Fruit fly (Drosophila melanogaster) whole organism, embryonic: ENCODE results near the gene EMC5.

ENCODE experiments used
- CG10209 ChIP-seq: fragments of 200-800 bp; sonication (Bioruptor generic); optimal IDR thresholded peaks from 3 replicates; lab custom pipeline; 2017; ENCODE audit warnings: missing biosample characterization, mild to moderate bottlenecking, missing genetic modification characterization, missing genetic modification reagents
- CG10274 ChIP-seq: fragments of 200-800 bp; sonication (Bioruptor generic); optimal IDR thresholded peaks from 3 replicates; lab custom pipeline; 2017; ENCODE audit warnings: missing biosample characterization, mild to moderate bottlenecking, missing genetic modification characterization
- CG10979 ChIP-seq: fragments of 200-800 bp; sonication (Bioruptor generic); optimal IDR thresholded peaks from 2 replicates; lab custom pipeline; 2018; ENCODE audit warnings: missing biosample characterization, mild to moderate bottlenecking, missing genetic modification characterization, moderate library complexity
- CG11093 ChIP-seq: fragments of 200-800 bp; sonication (Bioruptor generic); IDR thresholded peaks from 3 replicates; pipeline ENCODE4 v1.3.6; 2022; ENCODE audit warnings: missing biosample characterization, missing genetic modification characterization
- CG11456 ChIP-seq: fragments of 200-800 bp; sonication (Bioruptor generic); IDR thresholded peaks from 3 replicates; pipeline ENCODE4 v1.3.6; 2022; ENCODE audit warnings: missing biosample characterization, missing genetic modification characterization
- CG11504 ChIP-seq: fragments of 200-800 bp; sonication (Bioruptor generic); optimal IDR thresholded peaks from 3 replicates; lab custom pipeline; 2019; ENCODE audit warnings: missing biosample characterization, mild to moderate bottlenecking, missing genetic modification characterization, moderate library complexity
- CG12659 ChIP-seq: fragments of 200-800 bp; sonication (Bioruptor generic); optimal IDR thresholded peaks from 3 replicates; lab custom pipeline; 2017; ENCODE audit warnings: mild to moderate bottlenecking, missing biosample characterization, missing genetic modification reagents, missing genetic modification characterization
- CG17568 ChIP-seq: fragments of 200-800 bp; sonication (Bioruptor generic); optimal IDR thresholded peaks from 2 replicates; lab custom pipeline; 2018; ENCODE audit warnings: missing biosample characterization, mild to moderate bottlenecking, missing genetic modification characterization, moderate library complexity
- CG17802 ChIP-seq: fragments of 200-800 bp; sonication (Bioruptor generic); optimal IDR thresholded peaks from 2 replicates; lab custom pipeline; 2018; ENCODE audit warnings: missing biosample characterization, mild to moderate bottlenecking, missing genetic modification characterization, moderate library complexity
- CG2875 ChIP-seq: fragments of 200-800 bp; sonication (Bioruptor generic); optimal IDR thresholded peaks from 2 replicates; lab custom pipeline; 2017; ENCODE audit warnings: missing biosample characterization, mild to moderate bottlenecking, missing genetic modification characterization, missing genetic modification reagents
- CG31365 ChIP-seq: fragments of 200-800 bp; sonication (Bioruptor generic); optimal IDR thresholded peaks from 2 replicates; lab custom pipeline; 2018; ENCODE audit warnings: missing biosample characterization, mild to moderate bottlenecking, missing genetic modification characterization
- CG3163 ChIP-seq: fragments of 200-800 bp; sonication (Bioruptor generic); optimal IDR thresholded peaks from 3 replicates; lab custom pipeline; 2016; ENCODE audit warnings: missing biosample characterization, missing genetic modification characterization
- CG32532 ChIP-seq: fragments of 200-800 bp; sonication (Bioruptor generic); IDR thresholded peaks from 2 replicates; pipeline ENCODE4 v1.3.6; 2022; ENCODE audit warnings: missing biosample characterization, missing genetic modification characterization
- CG32767 ChIP-seq: fragments of 200-800 bp; sonication (Bioruptor generic); IDR thresholded peaks from 2 replicates; pipeline ENCODE4 v1.3.6; 2022; ENCODE audit warnings: missing biosample characterization, missing genetic modification characterization
- CG34422 ChIP-seq: fragments of 200-800 bp; sonication (Bioruptor generic); IDR thresholded peaks from 3 replicates; pipeline ENCODE4 v1.3.6; 2022; ENCODE audit warnings: missing biosample characterization, missing genetic modification characterization
- CG4424 ChIP-seq: fragments of 200-800 bp; sonication (Bioruptor generic); optimal IDR thresholded peaks from 3 replicates; lab custom pipeline; 2016; ENCODE audit warnings: missing biosample characterization, missing genetic modification characterization
- CG6272 ChIP-seq: fragments of 200-800 bp; sonication (Bioruptor generic); IDR thresholded peaks from 2 replicates; pipeline ENCODE4 v1.3.6; 2022; ENCODE audit warnings: missing biosample characterization, missing genetic modification characterization
- CG6813 ChIP-seq: fragments of 200-800 bp; sonication (Bioruptor generic); optimal IDR thresholded peaks from 2 replicates; lab custom pipeline; 2017; ENCODE audit warnings: missing biosample characterization, missing genetic modification characterization, mild to moderate bottlenecking, moderate library complexity, missing genetic modification reagents
- CG7556 ChIP-seq: fragments of 200-800 bp; sonication (Bioruptor generic); optimal IDR thresholded peaks from 2 replicates; lab custom pipeline; 2017; ENCODE audit warnings: missing biosample characterization, mild to moderate bottlenecking, missing genetic modification characterization
- CG7928 ChIP-seq: fragments of 200-800 bp; sonication (Bioruptor generic); optimal IDR thresholded peaks from 2 replicates; lab custom pipeline; 2017; ENCODE audit warnings: missing biosample characterization, mild to moderate bottlenecking, missing genetic modification characterization
- CG7963 ChIP-seq: fragments of 200-800 bp; sonication (Bioruptor generic); IDR thresholded peaks from 3 replicates; pipeline ENCODE4 v1.3.6; 2022; ENCODE audit warnings: missing biosample characterization, missing genetic modification characterization; ENCODE audit not compliant: partially characterized antibody
- CG8359 ChIP-seq: fragments of 200-800 bp; sonication (Bioruptor generic); optimal IDR thresholded peaks from 2 replicates; lab custom pipeline; 2017; ENCODE audit warnings: missing biosample characterization, mild to moderate bottlenecking, missing genetic modification characterization, borderline replicate concordance
- CG9797 ChIP-seq: fragments of 200-800 bp; sonication (Bioruptor generic); optimal IDR thresholded peaks from 3 replicates; lab custom pipeline; 2018; ENCODE audit warnings: missing biosample characterization, mild to moderate bottlenecking, missing genetic modification characterization
- CkIIα-i1 ChIP-seq: fragments of 200-800 bp; sonication (Bioruptor generic); IDR thresholded peaks from 2 replicates; pipeline ENCODE4 v1.3.6; 2022; ENCODE audit warnings: missing biosample characterization, missing genetic modification characterization
- Dp ChIP-seq: fragments of 200-800 bp; sonication (Bioruptor generic); optimal IDR thresholded peaks from 2 replicates; lab custom pipeline; 2018; ENCODE audit warnings: missing biosample characterization, mild to moderate bottlenecking, missing genetic modification characterization, moderate library complexity
- Gsc ChIP-seq: fragments of 200-800 bp; sonication (Bioruptor generic); IDR thresholded peaks from 2 replicates; pipeline ENCODE4 v1.3.6; 2022; ENCODE audit warnings: missing biosample characterization, missing genetic modification characterization
- HLH4C ChIP-seq: fragments of 200-800 bp; sonication (Bioruptor generic); IDR thresholded peaks from 3 replicates; pipeline ENCODE4 v1.3.6; 2022; ENCODE audit warnings: missing biosample characterization, missing genetic modification characterization; ENCODE audit not compliant: partially characterized antibody
- Hmx ChIP-seq: fragments of 200-800 bp; sonication (Bioruptor generic); optimal IDR thresholded peaks from 2 replicates; lab custom pipeline; 2016; ENCODE audit warnings: missing biosample characterization, missing genetic modification characterization
- MESR4 ChIP-seq: fragments of 200-800 bp; sonication (Bioruptor generic); optimal IDR thresholded peaks from 2 replicates; lab custom pipeline; 2018; ENCODE audit warnings: missing biosample characterization, mild to moderate bottlenecking, missing genetic modification characterization, moderate library complexity
- Sry-β ChIP-seq: fragments of 200-800 bp; sonication (Bioruptor generic); optimal IDR thresholded peaks from 2 replicates; lab custom pipeline; 2018; ENCODE audit warnings: missing biosample characterization, mild to moderate bottlenecking, missing genetic modification characterization, moderate library complexity
- Trl ChIP-seq, 3 experiments: fragments of >200 bp in 2 of 3; fragments of 200-800 bp in 1 of 3; sonication (Bioruptor generic) in 1 of 3; optimal IDR thresholded peaks; 2 replicates in 1 of 3; 3 replicates in 2 of 3; lab custom pipeline; 2016 to 2017; ENCODE audit warnings: missing biosample characterization in 1 of 3, missing genetic modification characterization in 1 of 3
- cas ChIP-seq: fragments of 200-800 bp; sonication (Bioruptor generic); IDR thresholded peaks from 2 replicates; pipeline ENCODE4 v1.3.6; 2022; ENCODE audit warnings: missing biosample characterization, missing genetic modification characterization
- cwo ChIP-seq: fragments of 200-800 bp; sonication (Bioruptor generic); optimal IDR thresholded peaks from 3 replicates; lab custom pipeline; 2017; ENCODE audit warnings: missing biosample characterization, missing genetic modification characterization, mild to moderate bottlenecking, moderate library complexity, missing genetic modification reagents
- dati ChIP-seq: fragments of 200-800 bp; sonication (Bioruptor generic); IDR thresholded peaks from 2 replicates; pipeline ENCODE4 v1.3.6; 2022; ENCODE audit warnings: missing biosample characterization, missing genetic modification characterization
- fru ChIP-seq: fragments of >200 bp; optimal IDR thresholded peaks from 2 replicates; lab custom pipeline; 2017
- lab ChIP-seq: fragments of 200-800 bp; sonication (Bioruptor generic); optimal IDR thresholded peaks from 3 replicates; lab custom pipeline; 2017; ENCODE audit warnings: missing biosample characterization, missing genetic modification characterization, mild to moderate bottlenecking, moderate library complexity, missing genetic modification reagents
- maf-S ChIP-seq: fragments of 200-800 bp; sonication (Bioruptor generic); optimal IDR thresholded peaks from 2 replicates; lab custom pipeline; 2016; ENCODE audit warnings: missing biosample characterization, missing genetic modification characterization
- mld ChIP-seq: fragments of 200-800 bp; sonication (Bioruptor generic); IDR thresholded peaks from 3 replicates; pipeline ENCODE4 v1.3.6; 2022; ENCODE audit warnings: missing biosample characterization, missing genetic modification characterization; ENCODE audit not compliant: partially characterized antibody
- nerfin-2 ChIP-seq: fragments of 200-800 bp; sonication (Bioruptor generic); IDR thresholded peaks from 2 replicates; pipeline ENCODE4 v1.3.6; 2022; ENCODE audit warnings: missing biosample characterization, missing genetic modification characterization; ENCODE audit not compliant: partially characterized antibody
- pan ChIP-seq, 4 experiments: fragments of >200 bp in 3 of 4; fragments of 200-800 bp in 1 of 4; sonication (Bioruptor generic) in 1 of 4; optimal IDR thresholded peaks in 3 of 4; IDR thresholded peaks in 1 of 4; 2 replicates each; pipeline versions ENCODE4 v1.3.6 to Lab custom; 2017 to 2022; ENCODE audit warnings: missing biosample characterization in 2 of 4, missing genetic modification characterization in 2 of 4, mixed read lengths in 1 of 4
- psq ChIP-seq: fragments of 200-800 bp; sonication (Bioruptor generic); optimal IDR thresholded peaks from 2 replicates; lab custom pipeline; 2017; ENCODE audit warnings: missing biosample characterization, missing genetic modification characterization
- stwl ChIP-seq: fragments of 200-800 bp; sonication (Bioruptor generic); optimal IDR thresholded peaks from 3 replicates; lab custom pipeline; 2018; ENCODE audit warnings: missing biosample characterization, mild to moderate bottlenecking, missing genetic modification characterization, moderate library complexity
- tap ChIP-seq: fragments of 200-800 bp; optimal IDR thresholded peaks from 3 replicates; lab custom pipeline; 2019; ENCODE audit warnings: missing biosample characterization, mild to moderate bottlenecking, missing genetic modification characterization, moderate library complexity
- tin ChIP-seq: fragments of 200-800 bp; sonication (Bioruptor generic); optimal IDR thresholded peaks from 3 replicates; lab custom pipeline; 2016; ENCODE audit warnings: missing biosample characterization, missing genetic modification characterization
- tio ChIP-seq: fragments of 200-800 bp; sonication (Bioruptor generic); optimal IDR thresholded peaks from 2 replicates; lab custom pipeline; 2017; ENCODE audit warnings: missing biosample characterization, missing genetic modification characterization, inconsistent platforms
- trh ChIP-seq: fragments of 200-800 bp; sonication (Bioruptor generic); optimal IDR thresholded peaks from 2 replicates; lab custom pipeline; 2016; ENCODE audit warnings: missing biosample characterization, missing genetic modification characterization
- twi ChIP-seq: fragments of 200-800 bp; optimal IDR thresholded peaks from 2 replicates; lab custom pipeline; 2019; ENCODE audit warnings: missing biosample characterization, mild to moderate bottlenecking, missing genetic modification characterization, moderate library complexity
- unc-4 ChIP-seq: fragments of 200-800 bp; sonication (Bioruptor generic); IDR thresholded peaks from 2 replicates; pipeline ENCODE4 v1.3.6; 2022; ENCODE audit warnings: missing biosample characterization, missing genetic modification characterization; ENCODE audit not compliant: partially characterized antibody

EMC5 gene

dm6 chr2L:19009130-19009529 is 21.6 kb downstream of the EMC5 start, which contains the start of gene RpL30 (continued):
- TF ChIP-seq CG7963 (GFP tag; lab: Robert Waterston, UW) (0 out of 3 replicates have a peak, but pooled peaks have one; percentile 13), fru (no peak), CG10979 (tag; lab: Kevin White, UChicago) (peak; percentile 80), dati (GFP tag; lab: Robert Waterston, UW) (peak; percentile 65), HLH4C (GFP tag; lab: Robert Waterston, UW) (peak; percentile 20; the same call in 1 of the 3 replicates), mld (GFP tag; lab: Robert Waterston, UW) (no peak), CG4424 (GFP tag; lab: Kevin White, UChicago) (peak; percentile 83), CG32532 (GFP tag; lab: Robert Waterston, UW) (peak; percentile 93), CG7556 (GFP tag; lab: Kevin White, UChicago) (peak; percentile 82), CG6272 (peak; percentile 72), Gsc (GFP tag; lab: Robert Waterston, UW) (no peak), CG8359 (GFP tag; lab: Kevin White, UChicago) (peak; percentile 74), CG12659 (GFP tag; lab: Kevin White, UChicago) (peak; percentile 96), trh (GFP tag; lab: Kevin White, UChicago) (peak; percentile 80), lab (peak; percentile 98), unc-4 (GFP tag; lab: Robert Waterston, UW) (peak; percentile 68), CG7928 (GFP tag; lab: Kevin White, UChicago) (peak; percentile 75), CkIIα-i1 (GFP tag; lab: Robert Waterston, UW) (0 out of 2 replicates have a peak, but pooled peaks have one; percentile 52), CG31365 (tag; lab: Kevin White, UChicago) (peak; percentile 86), Dp (GFP tag; lab: Kevin White, UChicago) (peak; percentile 95), twi (tag; lab: Kevin White, UChicago) (peak; percentile 77), nerfin-2 (no peak), CG32767 (peak; percentile 56), CG34422 (GFP tag; lab: Robert Waterston, UW) (peak; percentile 90), CG2875 (GFP tag; lab: Kevin White, UChicago) (peak; percentile 92), stwl (tag; lab: Kevin White, UChicago) (peak; percentile 78), cwo (GFP tag; lab: Kevin White, UChicago) (peak; percentile 79), CG3163 (GFP tag; lab: Kevin White, UChicago) (peak; percentile 82), CG10209 (GFP tag; lab: Kevin White, UChicago) (peak; percentile 95), CG11504 (tag; lab: Kevin White, UChicago) (peak; percentile 89), tap (tag; lab: Kevin White, UChicago) (peak; percentile 77), CG11456 (peak; percentile 93), Sry-β (GFP tag; lab: Kevin White, UChicago) (peak; percentile 61), tio (GFP tag; lab: Kevin White, UChicago) (peak; percentile 61), pan (optimal IDR thresholded peaks at IDR 0.05; lab: Kevin White, UChicago) (no peak), pan (GFP tag; optimal IDR thresholded peaks at IDR 0.05 in 1 of 2, IDR thresholded peaks at IDR 0.05 in 1 of 2) (peak in 1 of 2 experiments; percentile 85), MESR4 (GFP tag; lab: Kevin White, UChicago) (peak; percentile 100), Trl (optimal IDR thresholded peaks at IDR 0.05; lab: Kevin White, UChicago) (peak in 1 of 2 experiments; percentile 12), Trl (GFP tag; optimal IDR thresholded peaks at IDR 0.05; lab: Kevin White, UChicago) (peak; percentile 94), maf-S (GFP tag; lab: Kevin White, UChicago) (peak; percentile 90), CG17802 (tag; lab: Kevin White, UChicago) (peak; percentile 62), cas (peak; percentile 55; the same call in 1 of the 2 replicates), tin (GFP tag; lab: Kevin White, UChicago) (peak; percentile 80), CG6813 (GFP tag; lab: Kevin White, UChicago) (peak; percentile 96), psq (GFP tag; lab: Kevin White, UChicago) (peak; percentile 79), Hmx (GFP tag; lab: Kevin White, UChicago) (no peak), CG10274 (GFP tag; lab: Kevin White, UChicago) (peak; percentile 79), CG11093 (GFP tag; lab: Robert Waterston, UW) (no peak), CG9797 (GFP tag; lab: Kevin White, UChicago) (peak; percentile 100), CG17568 (GFP tag; lab: Kevin White, UChicago) (peak; percentile 91)
